Fruit fly (Drosophila melanogaster): Measurements from ENCODE around the gene Mst36Fa.

Mst36Fa gene

DNA sequence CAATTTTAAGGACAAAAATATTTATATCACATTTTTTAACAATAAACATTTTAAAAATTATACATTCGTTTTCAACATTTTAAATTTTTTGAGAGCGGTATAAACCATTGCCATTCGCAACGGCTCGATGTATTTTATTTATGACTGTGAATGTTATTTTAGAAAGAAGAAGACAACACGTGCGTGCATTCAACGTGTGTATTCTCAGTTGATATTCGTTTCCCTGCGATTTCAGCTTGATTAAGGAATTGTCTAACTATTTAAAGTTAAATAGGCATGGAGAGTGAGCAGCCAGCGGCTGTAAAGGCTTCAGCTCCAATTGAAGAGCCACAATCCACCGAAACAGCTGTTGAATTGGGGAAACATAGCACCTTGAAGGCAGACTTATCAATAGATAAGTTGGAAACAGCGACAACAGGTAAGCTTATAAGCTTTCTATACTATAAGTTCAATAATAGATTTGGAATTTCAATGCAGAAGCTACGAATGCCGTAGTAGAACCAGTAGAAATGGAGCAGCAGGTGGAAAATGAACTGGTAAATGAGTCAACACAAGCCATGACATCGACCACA, 21.8 kb upstream of the Mst36Fa start, which contains the start of gene CG10341:
Gene CG10341 (plus strand): TSS at position 156 of the 572 bp plus-strand sequence.
- no peak for TF ChIP-seq CG9948 (tag; optimal IDR thresholded peaks at IDR 0.05)
- TF ChIP-seq CG8159 (tag; optimal IDR thresholded peaks at IDR 0.05), result no peak
- TF ChIP-seq CG14655 (GFP tag; optimal IDR thresholded peaks at IDR 0.05), result no peak
- TF ChIP-seq CG32121 (GFP tag; IDR thresholded peaks at IDR 0.05), result no peak

DNA sequence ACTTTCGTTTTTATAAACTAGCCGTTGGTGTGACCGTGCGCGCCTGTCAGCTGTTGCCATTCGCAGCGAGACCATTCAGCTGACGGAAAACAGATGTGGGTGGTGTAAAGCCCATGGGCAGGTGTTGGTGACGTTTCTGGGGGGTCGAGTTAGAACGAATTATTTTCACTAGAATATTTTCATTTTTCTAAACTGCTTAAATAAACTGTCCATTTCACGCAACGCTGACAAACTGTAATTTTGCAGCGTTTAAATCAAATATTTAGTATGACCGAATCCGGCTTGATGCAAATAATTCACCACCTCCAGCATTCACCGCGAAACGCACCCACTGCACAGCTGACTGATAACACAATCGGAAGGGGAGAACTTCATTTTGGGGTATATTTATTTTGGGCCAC, 18.6 kb upstream of the Mst36Fa start, which contains the start of the genes CG10383 and CG10338:
Gene CG10383 (minus strand): TSS at position 199 of the 401 bp plus-strand sequence.
Gene CG10338 (plus strand): TSS at position 261 of the 401 bp plus-strand sequence.
- peak; percentile 61 for TF ChIP-seq CG15710 (tag; optimal IDR thresholded peaks at IDR 0.05)
- peak; percentile 94 for TF ChIP-seq Ets98B (GFP tag; IDR thresholded peaks at IDR 0.05)
- peak; percentile 73 for TF ChIP-seq CG34367 (tag; optimal IDR thresholded peaks at IDR 0.05)
- TF ChIP-seq CG12605 (GFP tag; IDR thresholded peaks at IDR 0.05), result peak; percentile 75
- peak; percentile 79 for TF ChIP-seq Snoo (tag; optimal IDR thresholded peaks at IDR 0.05)
- TF ChIP-seq CG9948 (tag; optimal IDR thresholded peaks at IDR 0.05), result peak; percentile 70
- peak; percentile 71 for TF ChIP-seq CG8159 (tag; optimal IDR thresholded peaks at IDR 0.05)
- peak; percentile 80 for TF ChIP-seq Pif1B (GFP tag; optimal IDR thresholded peaks at IDR 0.05)
- TF ChIP-seq Pif1A (GFP tag; optimal IDR thresholded peaks at IDR 0.05), result no peak
- TF ChIP-seq fd96Ca (GFP tag; IDR thresholded peaks at IDR 0.05), result peak; percentile 94
- peak; percentile 72 for TF ChIP-seq CG14655 (GFP tag; optimal IDR thresholded peaks at IDR 0.05)
- peak; percentile 89 for TF ChIP-seq CG10348 (GFP tag; IDR thresholded peaks at IDR 0.05)
- peak; percentile 95 for TF ChIP-seq CG4496 (GFP tag; IDR thresholded peaks at IDR 0.05)
- no peak for TF ChIP-seq D1 (tag; optimal IDR thresholded peaks at IDR 0.05)
- peak; percentile 80 for TF ChIP-seq rn (GFP tag; IDR thresholded peaks at IDR 0.05)
- peak; percentile 87 for TF ChIP-seq CG32121 (GFP tag; IDR thresholded peaks at IDR 0.05)
- TF ChIP-seq CG13204 (GFP tag; optimal IDR thresholded peaks at IDR 0.05), result no peak
- peak; percentile 23 for TF ChIP-seq gl (tag; optimal IDR thresholded peaks at IDR 0.05)
- TF ChIP-seq EcR (GFP tag; optimal IDR thresholded peaks at IDR 0.05), result peak; percentile 10
- peak; percentile 72 for TF ChIP-seq CG17806 (tag; optimal IDR thresholded peaks at IDR 0.05)
- peak; percentile 77 for TF ChIP-seq CG8301 (tag; optimal IDR thresholded peaks at IDR 0.05)

DNA sequence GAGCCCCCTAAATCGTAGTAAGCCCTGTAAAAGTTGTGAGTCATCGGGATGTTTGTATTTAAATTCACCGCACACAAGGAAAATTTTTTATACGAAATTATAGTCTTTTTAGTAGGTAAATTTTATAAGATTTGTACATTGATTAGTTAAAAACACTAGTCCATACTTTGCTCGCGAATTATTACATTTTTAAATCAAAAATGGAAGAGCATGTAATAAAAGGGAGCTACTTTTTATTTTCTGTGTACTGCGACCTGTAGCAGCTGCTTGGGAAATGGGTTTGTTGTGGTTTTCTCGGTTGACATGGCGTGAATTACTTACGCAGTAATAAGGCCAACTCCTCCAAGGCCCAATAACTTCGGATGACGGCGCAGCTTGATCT, 17.9 kb upstream of the Mst36Fa start:
- no peak for TF ChIP-seq D1 (tag; optimal IDR thresholded peaks at IDR 0.05)
- peak; percentile 54 for TF ChIP-seq CG12605 (GFP tag; IDR thresholded peaks at IDR 0.05)
- TF ChIP-seq gl (tag; optimal IDR thresholded peaks at IDR 0.05), result no peak
- peak; percentile 30 for TF ChIP-seq CG8301 (tag; optimal IDR thresholded peaks at IDR 0.05)
- no peak for TF ChIP-seq rn (GFP tag; IDR thresholded peaks at IDR 0.05)
- peak; percentile 74 for TF ChIP-seq CG4496 (GFP tag; IDR thresholded peaks at IDR 0.05)
- TF ChIP-seq CG13204 (GFP tag; optimal IDR thresholded peaks at IDR 0.05), result no peak
- TF ChIP-seq CG14655 (GFP tag; optimal IDR thresholded peaks at IDR 0.05), result peak; percentile 10
- TF ChIP-seq CG17806 (tag; optimal IDR thresholded peaks at IDR 0.05), result peak; percentile 46
- TF ChIP-seq CG8159 (tag; optimal IDR thresholded peaks at IDR 0.05), result peak; percentile 14
- TF ChIP-seq Ets98B (GFP tag; IDR thresholded peaks at IDR 0.05), result peak; percentile 39
- no peak for TF ChIP-seq CG10348 (GFP tag; IDR thresholded peaks at IDR 0.05)
- TF ChIP-seq fd96Ca (GFP tag; IDR thresholded peaks at IDR 0.05), result peak; percentile 61; the same call in 1 of the 3 replicates
- peak; percentile 37 for TF ChIP-seq CG9948 (tag; optimal IDR thresholded peaks at IDR 0.05)
- no peak for TF ChIP-seq Snoo (tag; optimal IDR thresholded peaks at IDR 0.05)
- no peak for TF ChIP-seq EcR (GFP tag; optimal IDR thresholded peaks at IDR 0.05)
- TF ChIP-seq Pif1A (GFP tag; optimal IDR thresholded peaks at IDR 0.05), result peak; percentile 57
- peak; percentile 48 for TF ChIP-seq CG15710 (tag; optimal IDR thresholded peaks at IDR 0.05)
- TF ChIP-seq Pif1B (GFP tag; optimal IDR thresholded peaks at IDR 0.05), result peak; percentile 17
- TF ChIP-seq CG32121 (GFP tag; IDR thresholded peaks at IDR 0.05), result 0 out of 2 replicates have a peak, but pooled peaks have one; percentile 10
- TF ChIP-seq CG34367 (tag; optimal IDR thresholded peaks at IDR 0.05), result peak; percentile 19

DNA sequence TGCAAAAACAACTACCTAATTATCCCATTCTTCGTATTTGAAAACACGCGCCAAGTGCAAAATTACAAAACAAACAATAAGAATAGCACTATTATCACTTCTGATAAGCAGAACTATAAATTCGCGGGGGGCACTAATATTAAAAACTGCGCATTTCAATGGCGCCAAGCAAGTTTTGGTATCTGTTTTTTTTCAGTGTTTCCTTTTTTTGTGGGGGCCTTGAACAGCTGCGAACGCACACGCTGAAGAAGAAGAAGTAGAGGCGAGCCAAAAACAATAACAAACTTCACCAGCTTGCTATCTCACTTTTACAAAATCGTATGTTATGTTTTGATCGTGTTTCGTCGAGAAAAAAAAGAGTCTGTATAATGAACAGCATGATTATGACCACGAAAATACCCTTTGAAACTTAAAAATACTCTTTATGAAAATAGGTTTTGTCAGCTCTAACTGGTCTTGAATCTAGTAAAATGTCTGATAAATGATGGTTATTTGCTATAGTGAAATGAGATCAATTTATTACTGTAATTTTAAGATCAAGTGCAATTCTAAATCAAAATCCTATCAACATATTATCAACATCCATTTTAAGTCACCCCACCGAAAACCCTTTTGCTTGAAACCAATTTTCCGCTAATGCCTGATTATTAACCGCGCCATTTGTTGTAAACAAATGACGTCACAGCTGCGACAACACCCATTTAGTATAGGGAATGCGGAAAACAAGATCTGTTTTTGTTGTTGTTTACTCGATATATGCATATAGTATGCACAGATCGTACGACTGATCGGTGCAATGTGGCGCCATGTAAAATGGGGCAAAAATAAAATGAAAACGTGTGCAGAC, 17.3 kb upstream of the Mst36Fa start:
- TF ChIP-seq Ets98B (GFP tag; IDR thresholded peaks at IDR 0.05), result peak; percentile 38; the same call in 1 of the 2 replicates
- TF ChIP-seq CG8301 (tag; optimal IDR thresholded peaks at IDR 0.05), result no peak
- peak; percentile 37; the same call in 1 of the 2 replicates for TF ChIP-seq CG32121 (GFP tag; IDR thresholded peaks at IDR 0.05)
- TF ChIP-seq CG10348 (GFP tag; IDR thresholded peaks at IDR 0.05), result 0 out of 2 replicates have a peak, but pooled peaks have one; percentile 38
- no peak for TF ChIP-seq rn (GFP tag; IDR thresholded peaks at IDR 0.05)
- peak; percentile 5 for TF ChIP-seq CG34367 (tag; optimal IDR thresholded peaks at IDR 0.05)
- TF ChIP-seq CG15710 (tag; optimal IDR thresholded peaks at IDR 0.05), result peak; percentile 41
- TF ChIP-seq CG14655 (GFP tag; optimal IDR thresholded peaks at IDR 0.05), result no peak
- peak; percentile 65; the same call in 1 of the 2 replicates for TF ChIP-seq CG12605 (GFP tag; IDR thresholded peaks at IDR 0.05)
- TF ChIP-seq CG13204 (GFP tag; optimal IDR thresholded peaks at IDR 0.05), result no peak
- no peak for TF ChIP-seq D1 (tag; optimal IDR thresholded peaks at IDR 0.05)
- no peak for TF ChIP-seq Pif1B (GFP tag; optimal IDR thresholded peaks at IDR 0.05)
- TF ChIP-seq Snoo (tag; optimal IDR thresholded peaks at IDR 0.05), result peak; percentile 27
- TF ChIP-seq EcR (GFP tag; optimal IDR thresholded peaks at IDR 0.05), result peak; percentile 9
- TF ChIP-seq CG9948 (tag; optimal IDR thresholded peaks at IDR 0.05), result peak; percentile 19
- TF ChIP-seq CG8159 (tag; optimal IDR thresholded peaks at IDR 0.05), result no peak
- TF ChIP-seq gl (tag; optimal IDR thresholded peaks at IDR 0.05), result no peak
- TF ChIP-seq fd96Ca (GFP tag; IDR thresholded peaks at IDR 0.05), result 0 out of 3 replicates have a peak, but pooled peaks have one; percentile 7
- TF ChIP-seq Pif1A (GFP tag; optimal IDR thresholded peaks at IDR 0.05), result no peak
- TF ChIP-seq CG4496 (GFP tag; IDR thresholded peaks at IDR 0.05), result peak; percentile 74
- peak; percentile 33 for TF ChIP-seq CG17806 (tag; optimal IDR thresholded peaks at IDR 0.05)

DNA sequence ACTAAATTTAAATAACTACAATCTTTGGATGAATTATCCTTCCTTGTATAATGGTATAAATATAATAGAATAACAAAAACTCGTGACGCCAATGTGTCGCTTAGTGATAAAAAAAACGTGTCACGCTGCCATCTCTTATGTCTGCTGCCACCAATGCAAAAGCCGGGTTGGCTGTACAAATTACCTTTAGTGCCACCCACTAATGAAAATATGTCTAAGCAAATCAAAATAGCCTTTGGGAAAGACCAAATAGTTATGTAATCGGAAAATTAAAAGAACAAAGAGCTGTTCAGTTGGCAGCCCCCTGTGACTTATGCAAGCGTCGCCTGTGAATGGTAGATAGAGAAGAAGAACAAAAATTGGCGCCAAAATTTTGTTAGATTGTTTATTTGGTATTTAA, 12.6 kb upstream of the Mst36Fa start, which contains the start of gene CG10336:
Gene CG10336 (plus strand): TSS at position 153 of the 400 bp plus-strand sequence.
- TF ChIP-seq CG4496 (GFP tag; IDR thresholded peaks at IDR 0.05), result no peak
- no peak for TF ChIP-seq D1 (tag; optimal IDR thresholded peaks at IDR 0.05)
- no peak for TF ChIP-seq CG14655 (GFP tag; optimal IDR thresholded peaks at IDR 0.05)
- no peak for TF ChIP-seq CG34367 (tag; optimal IDR thresholded peaks at IDR 0.05)
- TF ChIP-seq CG32121 (GFP tag; IDR thresholded peaks at IDR 0.05), result no peak
- no peak for TF ChIP-seq fd96Ca (GFP tag; IDR thresholded peaks at IDR 0.05)
- no peak for TF ChIP-seq CG10348 (GFP tag; IDR thresholded peaks at IDR 0.05)
- TF ChIP-seq CG15710 (tag; optimal IDR thresholded peaks at IDR 0.05), result no peak
- no peak for TF ChIP-seq CG13204 (GFP tag; optimal IDR thresholded peaks at IDR 0.05)
- no peak for TF ChIP-seq Ets98B (GFP tag; IDR thresholded peaks at IDR 0.05)
- TF ChIP-seq CG8301 (tag; optimal IDR thresholded peaks at IDR 0.05), result no peak
- TF ChIP-seq CG12605 (GFP tag; IDR thresholded peaks at IDR 0.05), result no peak
- no peak for TF ChIP-seq rn (GFP tag; IDR thresholded peaks at IDR 0.05)
- no peak for TF ChIP-seq EcR (GFP tag; optimal IDR thresholded peaks at IDR 0.05)
- TF ChIP-seq Pif1B (GFP tag; optimal IDR thresholded peaks at IDR 0.05), result no peak
- TF ChIP-seq gl (tag; optimal IDR thresholded peaks at IDR 0.05), result no peak
